Worm (Caenorhabditis elegans): ENCODE results near the gene F40G12.2.

Gene F40G12.2

ce11 chrV:14273019-14273418 lies 12.3 kb upstream of the F40G12.2 start, which contains the start of gene F40G12.6:
Gene F40G12.6, minus strand, starts transcription at chrV:14273119.
- TF ChIP-seq unc-62 (GFP tag; optimal IDR thresholded peaks at IDR 0.05): no peak

- TF ChIP-seq unc-62 (GFP tag; optimal IDR thresholded peaks at IDR 0.05): no peak
These were observed 10.0 kb upstream of the F40G12.2 start, which contains the start of gene F40G12.5 for ce11 chrV:14270729-14271128. Gene F40G12.5, minus strand, starts transcription at chrV:14270829.

ce11 chrV:14268616-14269015 lies 7.9 kb upstream of the F40G12.2 start, which contains the start of gene F40G12.4:
Gene F40G12.4, minus strand, starts transcription at chrV:14268716.
- TF ChIP-seq unc-62 (GFP tag; optimal IDR thresholded peaks at IDR 0.05): no peak

ce11 chrV:14267326-14267942 lies 6.7 kb upstream of the F40G12.2 start:
- TF ChIP-seq unc-62 (GFP tag; optimal IDR thresholded peaks at IDR 0.05): no peak

ce11 chrV:14256813-14257212 lies 3.9 kb downstream of the F40G12.2 start, which contains the start of gene sre-8:
Gene sre-8, plus strand, starts transcription at chrV:14257113.
- TF ChIP-seq unc-62 (GFP tag; optimal IDR thresholded peaks at IDR 0.05): no peak

- no peak for TF ChIP-seq unc-62 (GFP tag; optimal IDR thresholded peaks at IDR 0.05)
These were observed 6.5 kb downstream of the F40G12.2 start, which contains the start of gene K02E11.7 for ce11 chrV:14254221-14254620. Gene K02E11.7, minus strand, starts transcription at chrV:14254321.

ce11 chrV:14252025-14252424 lies 8.7 kb downstream of the F40G12.2 start, which contains the start of gene K02E11.5:
Gene K02E11.5, plus strand, starts transcription at chrV:14252325.
- no peak for TF ChIP-seq unc-62 (GFP tag; optimal IDR thresholded peaks at IDR 0.05)

- no peak for TF ChIP-seq unc-62 (GFP tag; optimal IDR thresholded peaks at IDR 0.05)
These were observed 12.1 kb downstream of the F40G12.2 start, which contains the start of gene K02E11.6 for ce11 chrV:14248654-14249053. Gene K02E11.6, plus strand, starts transcription at chrV:14248802.

- no peak for TF ChIP-seq unc-62 (GFP tag; optimal IDR thresholded peaks at IDR 0.05)
These were observed 12.7 kb downstream of the F40G12.2 start, which contains the start of gene K02E11.4 for ce11 chrV:14248025-14248424. Gene K02E11.4, minus strand, starts transcription at chrV:14248125.

ce11 chrV:14246761-14247160 lies 14.0 kb downstream of the F40G12.2 start, which contains the start of gene K02E11.3:
Gene K02E11.3, minus strand, starts transcription at chrV:14246861.
- no peak for TF ChIP-seq unc-62 (GFP tag; optimal IDR thresholded peaks at IDR 0.05)

- TF ChIP-seq unc-62 (GFP tag; optimal IDR thresholded peaks at IDR 0.05): no peak
These were observed 16.8 kb downstream of the F40G12.2 start, which contains the start of gene sre-7 for ce11 chrV:14243904-14244303. Gene sre-7, plus strand, starts transcription at chrV:14244204.

ce11 chrV:14240694-14241201 lies 20.0 kb downstream of the F40G12.2 start, which contains the start of gene K02E11.10:
Gene K02E11.10, minus strand, starts transcription at chrV:14241151.
- no peak for TF ChIP-seq unc-62 (GFP tag; optimal IDR thresholded peaks at IDR 0.05)

- no peak for TF ChIP-seq unc-62 (GFP tag; optimal IDR thresholded peaks at IDR 0.05)
These were observed 24.8 kb downstream of the F40G12.2 start, which contains the start of gene ent-3 for ce11 chrV:14235942-14236341. Gene ent-3, minus strand, starts transcription at chrV:14236042.

- no peak for TF ChIP-seq unc-62 (GFP tag; optimal IDR thresholded peaks at IDR 0.05)
These were observed 29.1 kb downstream of the F40G12.2 start for ce11 chrV:14231656-14232055.

ce11 chrV:14230788-14231583 lies 29.7 kb downstream of the F40G12.2 start:
- no peak for TF ChIP-seq unc-62 (GFP tag; optimal IDR thresholded peaks at IDR 0.05)

ce11 chrV:14226373-14226772 lies 34.4 kb downstream of the F40G12.2 start, which contains the start of gene nep-21:
Gene nep-21, minus strand, starts transcription at chrV:14226473.
- TF ChIP-seq unc-62 (GFP tag; optimal IDR thresholded peaks at IDR 0.05): no peak
